Fruit fly (Drosophila melanogaster) whole organism, embryonic: ENCODE measurements around the gene CG10602.

Experiments used
- Atf3 ChIP-seq: fragments of 200-800 bp; sonication (Bioruptor generic); optimal IDR thresholded peaks from 3 replicates; lab custom pipeline; 2016; ENCODE audit warnings: missing biosample characterization, missing genetic modification characterization
- BtbVII ChIP-seq: fragments of 200-800 bp; sonication (Bioruptor generic); optimal IDR thresholded peaks from 3 replicates; lab custom pipeline; 2017; ENCODE audit warnings: missing biosample characterization, mild to moderate bottlenecking, missing genetic modification characterization
- CG10267 ChIP-seq: fragments of 200-800 bp; sonication (Bioruptor generic); optimal IDR thresholded peaks from 2 replicates; lab custom pipeline; 2018; ENCODE audit warnings: missing biosample characterization, mild to moderate bottlenecking, missing genetic modification characterization, moderate library complexity
- CG10979 ChIP-seq: fragments of 200-800 bp; sonication (Bioruptor generic); optimal IDR thresholded peaks from 2 replicates; lab custom pipeline; 2018; ENCODE audit warnings: missing biosample characterization, mild to moderate bottlenecking, missing genetic modification characterization, moderate library complexity
- CG11560 ChIP-seq: fragments of 200-800 bp; sonication (Bioruptor generic); IDR thresholded peaks from 3 replicates; pipeline ENCODE4 v1.3.6; 2022; ENCODE audit warnings: missing biosample characterization, missing genetic modification characterization
- CG12391 ChIP-seq: fragments of 200-800 bp; sonication (Bioruptor generic); optimal IDR thresholded peaks from 3 replicates; lab custom pipeline; 2018; ENCODE audit warnings: missing biosample characterization, mild to moderate bottlenecking, missing genetic modification characterization, moderate library complexity
- CG13624 ChIP-seq: fragments of 200-800 bp; sonication (Bioruptor generic); optimal IDR thresholded peaks from 2 replicates; lab custom pipeline; 2016; ENCODE audit warnings: missing biosample characterization, missing genetic modification characterization
- CG13775 ChIP-seq: fragments of 200-800 bp; sonication (Bioruptor generic); optimal IDR thresholded peaks from 3 replicates; lab custom pipeline; 2017; ENCODE audit warnings: missing biosample characterization, mild to moderate bottlenecking, missing genetic modification characterization
- CG1602 ChIP-seq: fragments of 200-800 bp; sonication (Bioruptor generic); optimal IDR thresholded peaks from 3 replicates; lab custom pipeline; 2016; ENCODE audit warnings: missing biosample characterization, missing genetic modification characterization
- CG16815 ChIP-seq: fragments of 200-800 bp; sonication (Bioruptor generic); optimal IDR thresholded peaks from 3 replicates; lab custom pipeline; 2017; ENCODE audit warnings: missing biosample characterization, mild to moderate bottlenecking, missing genetic modification characterization
- CG17359 ChIP-seq: fragments of 200-800 bp; sonication (Bioruptor generic); optimal IDR thresholded peaks from 3 replicates; lab custom pipeline; 2018; ENCODE audit warnings: missing biosample characterization, mild to moderate bottlenecking, missing genetic modification characterization, moderate library complexity
- CG17568 ChIP-seq: fragments of 200-800 bp; sonication (Bioruptor generic); optimal IDR thresholded peaks from 2 replicates; lab custom pipeline; 2018; ENCODE audit warnings: missing biosample characterization, mild to moderate bottlenecking, missing genetic modification characterization, moderate library complexity
- CG31365 ChIP-seq: fragments of 200-800 bp; sonication (Bioruptor generic); optimal IDR thresholded peaks from 2 replicates; lab custom pipeline; 2018; ENCODE audit warnings: missing biosample characterization, mild to moderate bottlenecking, missing genetic modification characterization
- CG3726 ChIP-seq: fragments of 200-800 bp; sonication (Bioruptor generic); IDR thresholded peaks from 3 replicates; pipeline ENCODE4, ENCODE4 v1.3.6; 2022; ENCODE audit warnings: missing biosample characterization, missing genetic modification characterization
- CG5180 ChIP-seq: fragments of 200-800 bp; sonication (Bioruptor generic); optimal IDR thresholded peaks from 3 replicates; lab custom pipeline; 2017; ENCODE audit warnings: missing biosample characterization, missing genetic modification characterization, mild to moderate bottlenecking, moderate library complexity, missing genetic modification reagents
- CG6689 ChIP-seq: fragments of 200-800 bp; sonication (Bioruptor generic); IDR thresholded peaks from 2 replicates; pipeline ENCODE4 v1.3.6; 2022; ENCODE audit warnings: missing biosample characterization, missing genetic modification characterization
- CG7271 ChIP-seq: fragments of 200-800 bp; sonication (Bioruptor generic); optimal IDR thresholded peaks from 2 replicates; lab custom pipeline; 2018; ENCODE audit warnings: missing biosample characterization, mild to moderate bottlenecking, missing genetic modification characterization, moderate library complexity
- CG7357 ChIP-seq: fragments of 200-800 bp; sonication (Bioruptor generic); IDR thresholded peaks from 3 replicates; pipeline ENCODE4 v1.3.6; 2022; ENCODE audit warnings: missing biosample characterization, missing genetic modification characterization
- CG7556 ChIP-seq: fragments of 200-800 bp; sonication (Bioruptor generic); optimal IDR thresholded peaks from 2 replicates; lab custom pipeline; 2017; ENCODE audit warnings: missing biosample characterization, mild to moderate bottlenecking, missing genetic modification characterization
- CHES-1-like ChIP-seq: fragments of 200-800 bp; sonication (Bioruptor generic); optimal IDR thresholded peaks from 2 replicates; lab custom pipeline; 2016; ENCODE audit warnings: missing biosample characterization, missing genetic modification characterization
- D ChIP-seq, 2 experiments: fragments of 200-800 bp in 1 of 2; fragments of >200 bp in 1 of 2; sonication (Bioruptor generic) in 1 of 2; optimal IDR thresholded peaks; 2 replicates in 1 of 2; 3 replicates in 1 of 2; lab custom pipeline; 2017; ENCODE audit warnings: mild to moderate bottlenecking in 1 of 2, missing biosample characterization in 1 of 2, missing genetic modification characterization in 1 of 2, missing genetic modification reagents in 1 of 2
- D19B ChIP-seq: fragments of 200-800 bp; sonication (Bioruptor generic); optimal IDR thresholded peaks from 2 replicates; lab custom pipeline; 2017; ENCODE audit warnings: missing biosample characterization, mild to moderate bottlenecking, missing genetic modification characterization
- GATAe ChIP-seq: fragments of 200-800 bp; sonication (Bioruptor generic); conservative IDR thresholded peaks from 2 replicates; pipeline ENCODE4 v1.3.6; 2022; ENCODE audit warnings: missing biosample characterization, missing genetic modification characterization
- HLH3B ChIP-seq: fragments of 200-800 bp; sonication (Bioruptor generic); IDR thresholded peaks from 2 replicates; pipeline ENCODE4 v1.3.6; 2022; ENCODE audit warnings: missing biosample characterization, missing genetic modification characterization
- Myb ChIP-seq: fragments of 200-800 bp; sonication (Bioruptor generic); optimal IDR thresholded peaks from 2 replicates; lab custom pipeline; 2016; ENCODE audit warnings: missing biosample characterization, missing genetic modification characterization
- Scr ChIP-seq: fragments of 200-800 bp; sonication (Bioruptor generic); IDR thresholded peaks from 2 replicates; pipeline ENCODE4 v1.3.6; 2022; ENCODE audit warnings: missing biosample characterization, missing genetic modification characterization; ENCODE audit not compliant: partially characterized antibody
- Side ChIP-seq: fragments of 200-800 bp; sonication (Bioruptor generic); optimal IDR thresholded peaks from 2 replicates; lab custom pipeline; 2016; ENCODE audit warnings: missing biosample characterization, missing genetic modification characterization
- Sox100B ChIP-seq: fragments of 200-800 bp; sonication (Bioruptor generic); optimal IDR thresholded peaks from 3 replicates; lab custom pipeline; 2018; ENCODE audit warnings: missing biosample characterization, mild to moderate bottlenecking, missing genetic modification characterization
- Tbp ChIP-seq: fragments of >200 bp; optimal IDR thresholded peaks from 2 replicates; lab custom pipeline; 2018; ENCODE audit warnings: missing biosample characterization, missing genetic modification characterization
- Trl ChIP-seq, 3 experiments: fragments of >200 bp in 2 of 3; fragments of 200-800 bp in 1 of 3; sonication (Bioruptor generic) in 1 of 3; optimal IDR thresholded peaks; 2 replicates in 1 of 3; 3 replicates in 2 of 3; lab custom pipeline; 2016 to 2017; ENCODE audit warnings: missing biosample characterization in 1 of 3, missing genetic modification characterization in 1 of 3
- Xrp1 ChIP-seq: fragments of 200-800 bp; sonication (Bioruptor generic); IDR thresholded peaks from 2 replicates; pipeline ENCODE4 v1.3.6; 2022; ENCODE audit warnings: missing biosample characterization, missing genetic modification characterization
- YL-1 ChIP-seq: fragments of 200-800 bp; sonication (Bioruptor generic); optimal IDR thresholded peaks from 3 replicates; lab custom pipeline; 2017; ENCODE audit warnings: missing biosample characterization, mild to moderate bottlenecking, missing genetic modification characterization
- ap ChIP-seq: fragments of 200-800 bp; sonication (Bioruptor generic); IDR thresholded peaks from 2 replicates; pipeline ENCODE4 v1.3.6; 2022; ENCODE audit warnings: missing biosample characterization, missing genetic modification characterization
- cas ChIP-seq: fragments of 200-800 bp; sonication (Bioruptor generic); IDR thresholded peaks from 2 replicates; pipeline ENCODE4 v1.3.6; 2022; ENCODE audit warnings: missing biosample characterization, missing genetic modification characterization
- chn ChIP-seq: fragments of 200-800 bp; sonication (Bioruptor generic); optimal IDR thresholded peaks from 2 replicates; lab custom pipeline; 2016; ENCODE audit warnings: missing biosample characterization, missing genetic modification characterization
- crol ChIP-seq: fragments of 200-800 bp; sonication (Bioruptor generic); IDR thresholded peaks from 2 replicates; pipeline ENCODE4 v1.3.6; 2022; ENCODE audit warnings: missing biosample characterization, missing genetic modification characterization
- dati ChIP-seq: fragments of 200-800 bp; sonication (Bioruptor generic); IDR thresholded peaks from 2 replicates; pipeline ENCODE4 v1.3.6; 2022; ENCODE audit warnings: missing biosample characterization, missing genetic modification characterization
- exex ChIP-seq: fragments of 200-800 bp; sonication (Bioruptor generic); optimal IDR thresholded peaks from 4 replicates; lab custom pipeline; 2018; ENCODE audit warnings: missing biosample characterization, mild to moderate bottlenecking, missing genetic modification characterization, moderate library complexity
- gcm ChIP-seq: fragments of 200-800 bp; sonication (Bioruptor generic); optimal IDR thresholded peaks from 2 replicates; lab custom pipeline; 2019; ENCODE audit warnings: missing biosample characterization, mild to moderate bottlenecking, missing genetic modification characterization, moderate library complexity
- h ChIP-seq: fragments of >200 bp; optimal IDR thresholded peaks from 2 replicates; lab custom pipeline; 2017
- lab ChIP-seq: fragments of 200-800 bp; sonication (Bioruptor generic); optimal IDR thresholded peaks from 3 replicates; lab custom pipeline; 2017; ENCODE audit warnings: missing biosample characterization, missing genetic modification characterization, mild to moderate bottlenecking, moderate library complexity, missing genetic modification reagents
- lola ChIP-seq, 3 experiments: fragments of >200 bp in 2 of 3; fragments of 200-800 bp in 1 of 3; sonication (Bioruptor generic) in 1 of 3; optimal IDR thresholded peaks; 2 replicates each; lab custom pipeline; 2017 to 2019; ENCODE audit warnings: missing biosample characterization in 3 of 3, missing genetic modification characterization in 3 of 3, mild to moderate bottlenecking in 1 of 3, moderate library complexity in 1 of 3
- luna ChIP-seq: fragments of 200-800 bp; sonication (Bioruptor generic); optimal IDR thresholded peaks from 2 replicates; lab custom pipeline; 2016; ENCODE audit warnings: missing biosample characterization, missing genetic modification characterization
- oc ChIP-seq: fragments of 200-800 bp; sonication (Bioruptor generic); optimal IDR thresholded peaks from 2 replicates; lab custom pipeline; 2018; ENCODE audit warnings: missing biosample characterization, mild to moderate bottlenecking, missing genetic modification characterization, moderate library complexity
- onecut ChIP-seq: fragments of 200-800 bp; sonication (Bioruptor generic); IDR thresholded peaks from 2 replicates; pipeline ENCODE4 v1.3.6; 2022; ENCODE audit warnings: missing biosample characterization, missing genetic modification characterization
- phol ChIP-seq: fragments of 200-800 bp; sonication (Bioruptor generic); optimal IDR thresholded peaks from 3 replicates; lab custom pipeline; 2018; ENCODE audit warnings: missing biosample characterization, mild to moderate bottlenecking, missing genetic modification characterization, moderate library complexity
- sim ChIP-seq: fragments of 200-800 bp; sonication (Bioruptor generic); IDR thresholded peaks from 2 replicates; pipeline ENCODE4 v1.3.6; 2022; ENCODE audit warnings: missing biosample characterization, missing genetic modification characterization
- sisA ChIP-seq: fragments of 200-800 bp; sonication (Bioruptor generic); IDR thresholded peaks from 2 replicates; pipeline ENCODE4 v1.3.6; 2022; ENCODE audit warnings: missing biosample characterization, missing genetic modification characterization
- zf30C ChIP-seq: fragments of 200-800 bp; sonication (Bioruptor generic); optimal IDR thresholded peaks from 3 replicates; lab custom pipeline; 2018; ENCODE audit warnings: missing biosample characterization, mild to moderate bottlenecking, missing genetic modification characterization

Gene CG10602

DNA sequence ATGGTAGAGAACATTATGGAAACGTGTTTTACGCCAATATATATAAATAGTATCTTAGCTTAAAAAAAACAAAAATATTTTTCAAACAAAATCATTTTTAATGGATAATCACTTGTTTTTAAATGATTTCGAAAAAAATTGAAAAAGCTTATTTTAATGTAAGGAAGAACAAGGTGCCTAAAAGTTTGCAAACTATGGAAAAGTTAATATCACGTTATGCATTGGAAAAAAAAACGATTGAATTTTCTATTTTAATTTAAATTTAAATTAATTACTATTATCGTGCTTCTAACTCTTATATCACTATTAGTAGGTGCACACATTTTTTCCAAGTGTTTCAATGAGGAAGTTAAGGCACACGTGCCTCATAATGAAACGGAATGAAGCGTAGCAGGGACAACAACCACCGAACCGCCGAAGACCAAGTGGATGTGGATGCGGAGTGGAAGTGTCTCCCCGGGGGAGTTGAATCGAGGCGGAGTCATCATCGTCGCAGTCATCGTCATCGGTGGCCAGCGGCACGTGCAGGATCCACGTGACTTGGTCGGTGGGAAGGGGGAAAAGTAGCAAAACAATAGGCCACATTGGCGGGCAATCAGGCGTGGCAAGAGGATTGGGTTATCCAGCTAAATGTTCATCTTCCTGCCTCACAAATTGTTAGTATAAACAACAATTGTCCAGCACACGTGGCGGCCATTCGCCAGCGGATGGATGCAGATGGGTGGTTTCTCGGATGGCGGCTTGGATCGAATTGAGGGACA lies 38.0 kb upstream of the CG10602 start (continued):
- TF ChIP-seq Sox100B (GFP tag; lab: Kevin White, UChicago) (peak; percentile 45), exex (tag; lab: Kevin White, UChicago) (no peak), HLH3B (GFP tag; lab: Robert Waterston, UW) (no peak), oc (tag; lab: Kevin White, UChicago) (no peak), Side (GFP tag; lab: Kevin White, UChicago) (no peak), D (optimal IDR thresholded peaks at IDR 0.05; lab: Kevin White, UChicago) (no peak), D (GFP tag; optimal IDR thresholded peaks at IDR 0.05; lab: Kevin White, UChicago) (no peak), CG12391 (tag; lab: Kevin White, UChicago) (peak; percentile 35), ap (GFP tag; lab: Robert Waterston, UW) (no peak), CG1602 (GFP tag; lab: Kevin White, UChicago) (peak; percentile 22), CG5180 (GFP tag; lab: Kevin White, UChicago) (no peak), CG10267 (tag; lab: Kevin White, UChicago) (peak; percentile 36), chn (GFP tag; lab: Kevin White, UChicago) (no peak), sim (no peak), gcm (GFP tag; lab: Kevin White, UChicago) (peak; percentile 1), CG17568 (GFP tag; lab: Kevin White, UChicago) (no peak), CG6689 (GFP tag; lab: Robert Waterston, UW) (0 out of 2 replicates have a peak, but pooled peaks have one; percentile 13), Scr (no peak), Xrp1 (GFP tag; lab: Robert Waterston, UW) (no peak), CG13624 (GFP tag; lab: Kevin White, UChicago) (no peak), cas (no peak), lab (no peak), CG3726 (no peak), phol (tag; lab: Kevin White, UChicago) (peak; percentile 53), zf30C (GFP tag; lab: Kevin White, UChicago) (peak; percentile 36), Atf3 (GFP tag; lab: Kevin White, UChicago) (no peak), sisA (GFP tag; lab: Robert Waterston, UW) (no peak), dati (GFP tag; lab: Robert Waterston, UW) (no peak), GATAe (GFP tag; lab: Robert Waterston, UW) (no peak), crol (GFP tag; lab: Robert Waterston, UW) (no peak), CG7357 (GFP tag; lab: Robert Waterston, UW) (no peak), D19B (no peak), CG7556 (peak; percentile 46), CHES-1-like (GFP tag; lab: Kevin White, UChicago) (no peak), lola (GFP tag; optimal IDR thresholded peaks at IDR 0.05; lab: Kevin White, UChicago) (peak in 1 of 3 experiments; percentile 63), CG11560 (tag; lab: Robert Waterston, UW) (no peak), CG31365 (tag; lab: Kevin White, UChicago) (no peak), CG13775 (GFP tag; lab: Kevin White, UChicago) (peak; percentile 0), CG7271 (tag; lab: Kevin White, UChicago) (no peak), BtbVII (no peak), CG10979 (peak; percentile 50), luna (GFP tag; lab: Kevin White, UChicago) (no peak), Myb (GFP tag; lab: Kevin White, UChicago) (no peak), Tbp (GFP tag; lab: Kevin White, UChicago) (no peak), YL-1 (GFP tag; lab: Kevin White, UChicago) (no peak), CG17359 (tag; lab: Kevin White, UChicago) (peak; percentile 2), h (lab: Kevin White, UChicago) (no peak), Trl (optimal IDR thresholded peaks at IDR 0.05; lab: Kevin White, UChicago) (no peak), Trl (GFP tag; optimal IDR thresholded peaks at IDR 0.05; lab: Kevin White, UChicago) (no peak), onecut (GFP tag; lab: Robert Waterston, UW) (no peak), CG16815 (GFP tag; lab: Kevin White, UChicago) (no peak)
